Fruit fly (Drosophila melanogaster) whole organism, wandering third instar larva: ENCODE data around the gene Surf1.

Experiments used
- CG9705 ChIP-seq: fragments of 200-800 bp; sonication (Bioruptor generic); optimal IDR thresholded peaks from 2 replicates; lab custom pipeline; 2018; ENCODE audit warnings: missing biosample characterization, mild to moderate bottlenecking, missing genetic modification characterization
- N ChIP-seq: fragments of >200 bp; optimal IDR thresholded peaks from 2 replicates; lab custom pipeline; 2018; ENCODE audit warnings: missing biosample characterization, missing external identifiers, missing genetic modification characterization
- br ChIP-seq: fragments of 200-800 bp; sonication (Bioruptor generic); optimal IDR thresholded peaks from 2 replicates; lab custom pipeline; 2016; ENCODE audit warnings: missing biosample characterization, missing genetic modification characterization
- lola ChIP-seq: fragments of >200 bp; optimal IDR thresholded peaks from 2 replicates; lab custom pipeline; 2017; ENCODE audit warnings: missing biosample characterization, missing genetic modification characterization
- psq ChIP-seq: fragments of 200-800 bp; sonication (Bioruptor generic); optimal IDR thresholded peaks from 3 replicates; lab custom pipeline; 2017; ENCODE audit warnings: missing biosample characterization, mild to moderate bottlenecking, missing genetic modification characterization, moderate library complexity
- sv ChIP-seq: fragments of 200-800 bp; sonication (Bioruptor generic); optimal IDR thresholded peaks from 3 replicates; lab custom pipeline; 2016; ENCODE audit warnings: missing biosample characterization, missing genetic modification characterization
- usp ChIP-seq: fragments of >200 bp; optimal IDR thresholded peaks from 2 replicates; lab custom pipeline; 2017; ENCODE audit warnings: missing biosample characterization, missing genetic modification characterization

dm6 chr3L:6978757-6979386 lies 20.7 kb downstream of the Surf1 start:
- TF ChIP-seq CG9705 (GFP tag; lab: Kevin White, UChicago) = no peak
- TF ChIP-seq br = no peak
- TF ChIP-seq psq (GFP tag; lab: Kevin White, UChicago) = no peak
- no peak for TF ChIP-seq sv (GFP tag; lab: Kevin White, UChicago)
- TF ChIP-seq usp (GFP tag; lab: Kevin White, UChicago) = no peak
- no peak for TF ChIP-seq N (GFP tag; lab: Kevin White, UChicago)
- no peak for TF ChIP-seq lola
